Worm (Caenorhabditis elegans): ENCODE measurements around the gene sup-35.

DNA sequence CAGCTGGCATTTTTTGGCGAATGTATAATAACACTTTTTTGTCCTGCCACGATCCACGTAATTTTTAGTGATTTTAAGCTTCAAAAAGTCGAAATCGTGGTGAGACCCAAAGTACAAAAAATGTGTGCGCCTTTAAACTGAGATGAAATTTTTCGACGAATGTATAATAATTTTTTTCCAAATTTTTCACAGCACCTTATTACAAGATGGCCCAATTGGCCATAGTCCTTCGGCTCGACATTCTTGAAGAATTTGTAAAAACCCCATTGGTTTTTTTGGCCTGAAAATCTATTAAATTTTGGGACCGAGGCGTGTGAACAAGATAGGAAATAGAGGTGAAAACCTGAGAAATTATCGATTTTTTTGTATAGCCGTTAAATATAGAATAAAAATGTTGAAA lies 3.1 kb downstream of the sup-35 start:
- TF ChIP-seq sea-1 (GFP tag; conservative IDR thresholded peaks at IDR 0.05) (no peak), aly-1 (tag; optimal IDR thresholded peaks at IDR 0.05) (no peak), ama-1 (optimal IDR thresholded peaks at IDR 0.05) (no peak), hmbx-1 (tag; optimal IDR thresholded peaks at IDR 0.05) (no peak), hnd-1 (tag; optimal IDR thresholded peaks at IDR 0.05) (no peak), scrt-1 (GFP tag; IDR thresholded peaks at IDR 0.05) (no peak)
